Fruit fly (Drosophila melanogaster): Measurements from ENCODE around the gene Tg.

dm6 chr2L:7993062-7993685, 18.0 kb upstream of the Tg start:
- no peak for TF ChIP-seq ttk (optimal IDR thresholded peaks at IDR 0.05)
- TF ChIP-seq Sin3A (optimal IDR thresholded peaks at IDR 0.05): no peak
- TF ChIP-seq psq (optimal IDR thresholded peaks at IDR 0.05): no peak
- TF ChIP-seq h (optimal IDR thresholded peaks at IDR 0.05): no peak
- no peak for TF ChIP-seq Myc (optimal IDR thresholded peaks at IDR 0.05)

Measured in Kc167 (cell line).